Fruit fly (Drosophila melanogaster): ENCODE measurements around the gene kz.

- no peak for TF ChIP-seq ss (GFP tag; optimal IDR thresholded peaks at IDR 0.05)
- no peak for TF ChIP-seq CG3919 (GFP tag; optimal IDR thresholded peaks at IDR 0.05)
- no peak for TF ChIP-seq cyc (GFP tag; optimal IDR thresholded peaks at IDR 0.05)
- no peak for TF ChIP-seq dac (GFP tag; optimal IDR thresholded peaks at IDR 0.05)
- TF ChIP-seq CG4318 (GFP tag; optimal IDR thresholded peaks at IDR 0.05): no peak
- no peak for TF ChIP-seq Gug (GFP tag; IDR thresholded peaks at IDR 0.05)
- no peak for TF ChIP-seq dsx (GFP tag; optimal IDR thresholded peaks at IDR 0.05; ENCODE audit: poor library complexity, severe bottlenecking)
Observed at dm6 chrX:2208641-2209241, 33.1 kb downstream of the kz start.
